Worm (Caenorhabditis elegans): ENCODE data around the gene K10B4.1.
A peak's percentile ranks its signal among the peaks of the same experiment; 100 is the strongest.
"Not testable (repeated sequence)": the region's sequence is repeated elsewhere in the genome, so short reads cannot be mapped to it uniquely, and the experiment has no call there.

Gene K10B4.1

DNA sequence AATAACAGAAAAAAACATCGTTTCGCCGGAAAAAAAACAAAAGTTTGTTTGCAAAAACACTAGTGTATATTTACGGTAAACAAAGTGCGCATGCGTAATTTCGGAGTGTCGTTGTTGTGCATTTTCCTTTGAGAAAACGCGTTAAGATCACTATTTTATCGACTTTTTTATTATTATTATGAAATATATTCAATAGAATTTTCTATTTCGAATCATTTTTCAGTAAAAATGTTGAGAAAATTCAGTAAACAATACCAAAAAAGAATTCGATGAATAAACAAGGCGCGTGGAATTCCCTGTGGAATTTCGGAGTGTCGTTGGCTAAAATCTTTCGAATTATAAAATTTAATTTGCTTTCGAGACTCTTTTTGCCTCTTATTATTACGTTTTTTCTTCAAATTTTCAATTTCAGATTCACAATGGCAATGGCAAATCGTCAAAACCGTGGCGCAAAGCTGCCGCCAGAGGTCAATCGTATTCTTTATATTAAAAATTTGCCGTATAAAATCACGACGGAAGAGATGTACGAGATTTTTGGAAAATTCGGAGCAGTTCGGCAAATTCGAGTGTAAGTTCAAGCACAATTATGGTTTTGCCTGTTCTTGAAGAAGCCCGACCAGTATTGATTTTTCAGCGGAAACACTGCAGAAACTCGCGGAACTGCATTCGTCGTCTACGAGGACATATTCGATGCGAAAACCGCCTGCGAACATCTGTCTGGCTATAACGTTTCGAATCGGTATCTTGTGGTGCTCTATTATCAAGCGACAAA is 37.1 kb upstream of the K10B4.1 start, which contains the start of the genes luc-7L3 and sftb-6 (continued):
- peak; percentile 22 for TF ChIP-seq blmp-1 (tag; optimal IDR thresholded peaks at IDR 0.05)
- peak; percentile 49 for TF ChIP-seq C16A3.4 (tag; optimal IDR thresholded peaks at IDR 0.05)
- TF ChIP-seq lin-35 (GFP tag; optimal IDR thresholded peaks at IDR 0.05), result peak; percentile 58 to 62
- TF ChIP-seq fkh-10 (GFP tag; optimal IDR thresholded peaks at IDR 0.05), result no peak
- TF ChIP-seq nhr-90 (tag; optimal IDR thresholded peaks at IDR 0.05; ENCODE audit: poor library complexity), result peak; percentile 75
- TF ChIP-seq nhr-28 (tag; optimal IDR thresholded peaks at IDR 0.05), result no peak
- no peak for TF ChIP-seq tlp-1 (tag; optimal IDR thresholded peaks at IDR 0.05)
- TF ChIP-seq ceh-90 (tag; optimal IDR thresholded peaks at IDR 0.05), result peak; percentile 44
- TF ChIP-seq ceh-82 (tag; optimal IDR thresholded peaks at IDR 0.05), result peak in 2 of 3 experiments; percentile 25 to 33
- peak; percentile 55 for TF ChIP-seq mep-1 (tag; optimal IDR thresholded peaks at IDR 0.05)
- no peak for TF ChIP-seq nhr-11 (tag; optimal IDR thresholded peaks at IDR 0.05)
- peak; percentile 62 for TF ChIP-seq nhr-20 (tag; optimal IDR thresholded peaks at IDR 0.05)
- TF ChIP-seq lir-3 (tag; optimal IDR thresholded peaks at IDR 0.05; ENCODE audit: poor library complexity), result no peak
- peak; percentile 65 for TF ChIP-seq sox-4 (tag; optimal IDR thresholded peaks at IDR 0.05)
- peak; percentile 55 for TF ChIP-seq zip-4 (GFP tag; optimal IDR thresholded peaks at IDR 0.05)
- TF ChIP-seq efl-1 (optimal IDR thresholded peaks at IDR 0.05), result peak; percentile 38 to 48
- peak; percentile 61 to 87 for TF ChIP-seq efl-1 (GFP tag; optimal IDR thresholded peaks at IDR 0.05 in 1 of 2)
- no peak for TF ChIP-seq zag-1 (tag; optimal IDR thresholded peaks at IDR 0.05)
- peak; percentile 75 for TF ChIP-seq tbx-2 (tag; optimal IDR thresholded peaks at IDR 0.05)
- no peak for TF ChIP-seq C34B4.2 (tag; optimal IDR thresholded peaks at IDR 0.05)
- TF ChIP-seq ama-1 (optimal IDR thresholded peaks at IDR 0.05), result no peak
- TF ChIP-seq F16B12.6 (tag; optimal IDR thresholded peaks at IDR 0.05), result peak; percentile 28
- TF ChIP-seq lin-15B (tag; optimal IDR thresholded peaks at IDR 0.05), result peak; percentile 28
- TF ChIP-seq fkh-4 (tag; optimal IDR thresholded peaks at IDR 0.05; ENCODE audit: borderline replicate concordance), result no peak
- TF ChIP-seq hlh-17 (GFP tag; optimal IDR thresholded peaks at IDR 0.05; ENCODE audit: borderline replicate concordance), result no peak

DNA sequence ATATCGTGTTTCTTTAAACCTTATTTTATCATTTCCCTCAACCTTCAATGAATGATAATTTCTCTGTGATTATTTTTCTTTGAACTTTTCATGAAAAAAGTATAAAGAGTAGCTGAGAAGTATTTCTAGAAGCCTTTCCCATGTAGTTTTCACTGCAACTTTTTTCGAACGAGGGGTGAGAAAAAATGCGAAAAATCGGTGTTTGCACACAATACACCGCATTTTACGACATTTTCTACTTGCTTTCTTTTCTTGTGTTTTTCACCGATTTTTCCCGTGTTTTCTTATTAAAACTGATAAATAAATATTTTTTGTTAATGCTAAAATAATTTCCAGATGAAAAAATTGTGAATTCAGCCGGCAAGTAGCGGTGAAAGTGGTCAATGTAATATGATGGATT is 36.4 kb upstream of the K10B4.1 start, which contains the start of gene C50D2.10:
Gene C50D2.10, plus strand, starts transcription at position 245 of the 400 bp plus-strand sequence.
- TF ChIP-seq nhr-77 (tag; optimal IDR thresholded peaks at IDR 0.05); hlh-17 (GFP tag; optimal IDR thresholded peaks at IDR 0.05; ENCODE audit: borderline replicate concordance); nhr-12 (tag; optimal IDR thresholded peaks at IDR 0.05): not testable (repeated sequence)

DNA sequence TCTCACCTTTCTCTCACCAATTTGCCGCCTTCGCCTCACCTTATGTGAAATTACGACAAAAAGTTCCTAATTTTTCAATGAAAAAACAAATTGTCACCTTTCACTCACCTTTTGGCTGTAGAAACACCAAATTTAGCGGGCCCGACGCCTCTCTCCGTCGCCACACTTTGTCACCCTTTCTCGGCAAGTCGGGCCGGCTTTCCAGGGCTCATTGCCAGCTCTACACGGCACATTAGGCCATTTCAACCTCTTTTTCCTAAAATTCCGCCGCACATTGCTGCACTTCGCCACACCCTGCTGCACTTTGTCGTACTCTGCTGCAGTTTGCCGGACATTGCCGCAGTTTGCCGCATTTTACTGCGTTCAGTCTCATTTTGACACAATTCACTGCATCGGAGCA is 34.1 kb upstream of the K10B4.1 start:
- TF ChIP-seq alr-1 (tag; optimal IDR thresholded peaks at IDR 0.05; ENCODE audit: borderline replicate concordance) (no peak), jun-1 (tag; optimal IDR thresholded peaks at IDR 0.05) (no peak), ets-5 (GFP tag; IDR thresholded peaks at IDR 0.05) (no peak), hlh-17 (GFP tag; optimal IDR thresholded peaks at IDR 0.05; ENCODE audit: borderline replicate concordance) (no peak), ztf-11 (tag; optimal IDR thresholded peaks at IDR 0.05) (no peak), nhr-84 (tag; optimal IDR thresholded peaks at IDR 0.05) (no peak), F16B12.6 (tag; optimal IDR thresholded peaks at IDR 0.05) (no peak), irx-1 (tag; optimal IDR thresholded peaks at IDR 0.05) (no peak), elt-2 (tag; optimal IDR thresholded peaks at IDR 0.05) (no peak), ceh-8 (GFP tag; optimal IDR thresholded peaks at IDR 0.05) (no peak), sptf-1 (tag; optimal IDR thresholded peaks at IDR 0.05) (no peak), aha-1 (tag; optimal IDR thresholded peaks at IDR 0.05) (no peak), pag-3 (tag; optimal IDR thresholded peaks at IDR 0.05; ENCODE audit: borderline replicate concordance, insufficient read depth) (no peak), lsy-2 (tag; optimal IDR thresholded peaks at IDR 0.05) (no peak), unc-62 (GFP tag; optimal IDR thresholded peaks at IDR 0.05) (no peak), lin-15B (tag; optimal IDR thresholded peaks at IDR 0.05) (no peak), zag-1 (tag; optimal IDR thresholded peaks at IDR 0.05) (no peak)
